Fruit fly (Drosophila melanogaster): Measurements from ENCODE around the gene Semp1.
"Not testable (repeated sequence)": the region's sequence is repeated elsewhere in the genome, so short reads cannot be mapped to it uniquely, and the experiment has no call there.

Semp1 gene

DNA sequence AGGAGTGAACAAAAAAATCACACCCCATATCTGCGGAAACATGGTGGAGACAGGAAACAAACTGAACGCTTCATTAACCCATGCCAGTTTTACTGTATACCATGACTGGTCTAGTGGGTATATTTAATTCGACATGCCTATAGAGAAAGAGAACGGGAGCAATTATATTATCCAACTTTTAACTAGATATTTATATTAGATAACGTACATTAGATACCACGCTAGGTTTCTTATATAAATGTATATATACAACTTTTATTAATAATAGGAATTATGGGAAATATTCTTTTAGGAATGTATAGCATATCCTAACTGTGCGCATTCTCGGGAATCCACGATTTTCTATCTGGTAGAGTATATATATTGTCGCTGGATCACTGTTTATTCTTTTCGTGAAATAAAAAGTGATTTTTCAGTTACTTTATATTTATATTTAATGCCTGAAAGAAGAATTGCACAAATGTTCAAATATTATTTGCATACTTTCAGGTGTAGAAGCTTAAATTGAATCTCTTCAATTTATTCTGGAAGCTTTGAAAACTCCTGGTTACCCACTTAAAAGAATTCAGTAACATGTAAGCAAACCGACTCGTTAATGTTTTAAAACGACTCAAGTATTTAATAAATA, at the start of gene Semp1:
Semp1 (minus strand) TSS at position 51 of the 628 bp plus-strand sequence.
- TF ChIP-seq CG10348 (GFP tag; IDR thresholded peaks at IDR 0.05) (no peak), CG13204 (GFP tag; optimal IDR thresholded peaks at IDR 0.05) (no peak), CG12605 (GFP tag; IDR thresholded peaks at IDR 0.05) (no peak), fd96Ca (GFP tag; IDR thresholded peaks at IDR 0.05) (no peak), CG15710 (tag; optimal IDR thresholded peaks at IDR 0.05) (no peak), CG4496 (GFP tag; IDR thresholded peaks at IDR 0.05) (no peak), Pif1A (GFP tag; optimal IDR thresholded peaks at IDR 0.05) (no peak)

DNA sequence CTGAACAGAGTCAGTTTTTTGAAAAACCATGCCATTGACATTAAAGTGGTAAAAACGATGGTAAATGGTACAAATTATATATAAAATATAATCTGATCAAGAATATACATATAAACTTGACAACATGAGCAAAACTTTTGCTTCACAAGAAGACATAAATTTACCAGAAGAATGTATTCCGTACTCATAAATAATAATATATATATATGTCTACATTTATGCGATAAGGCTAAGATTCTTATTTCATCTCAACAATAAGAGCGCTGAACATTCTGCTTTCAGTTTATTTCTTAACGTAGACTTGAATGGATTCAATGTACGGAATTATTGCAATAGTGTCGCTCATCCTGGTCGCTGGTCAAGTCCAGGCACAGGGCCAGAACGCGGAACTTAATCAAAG, 47.6 kb upstream of the Semp1 start, which contains the start of gene CG18477:
CG18477 (plus strand) TSS at position 301 of the 400 bp plus-strand sequence.
- not testable (repeated sequence) for TF ChIP-seq rn (GFP tag; IDR thresholded peaks at IDR 0.05); gl (tag; optimal IDR thresholded peaks at IDR 0.05); CG9948 (tag; optimal IDR thresholded peaks at IDR 0.05)

DNA sequence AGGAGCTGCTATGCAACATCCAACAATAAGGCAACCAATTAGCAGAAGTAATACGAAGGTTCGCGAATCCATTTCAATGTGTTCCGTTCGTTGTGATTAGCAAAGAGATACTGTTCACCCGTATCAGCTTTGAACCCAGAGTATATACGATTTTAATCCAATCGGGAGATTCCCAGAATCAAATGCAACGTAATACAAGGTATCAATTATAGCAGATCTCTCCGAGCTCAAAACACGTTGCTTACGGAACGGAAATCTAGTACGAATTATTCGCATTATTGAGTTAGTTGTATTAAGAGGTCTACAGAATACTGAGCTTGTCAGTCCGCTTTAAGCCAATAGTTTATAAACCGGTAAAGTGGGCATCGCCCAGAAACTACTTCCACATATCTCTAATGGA, 46.2 kb upstream of the Semp1 start, which contains the start of gene CG44141:
CG44141 (minus strand) TSS at position 101 of the 400 bp plus-strand sequence.
- not testable (repeated sequence) for TF ChIP-seq rn (GFP tag; IDR thresholded peaks at IDR 0.05); CG9948 (tag; optimal IDR thresholded peaks at IDR 0.05); CG34367 (tag; optimal IDR thresholded peaks at IDR 0.05)

DNA sequence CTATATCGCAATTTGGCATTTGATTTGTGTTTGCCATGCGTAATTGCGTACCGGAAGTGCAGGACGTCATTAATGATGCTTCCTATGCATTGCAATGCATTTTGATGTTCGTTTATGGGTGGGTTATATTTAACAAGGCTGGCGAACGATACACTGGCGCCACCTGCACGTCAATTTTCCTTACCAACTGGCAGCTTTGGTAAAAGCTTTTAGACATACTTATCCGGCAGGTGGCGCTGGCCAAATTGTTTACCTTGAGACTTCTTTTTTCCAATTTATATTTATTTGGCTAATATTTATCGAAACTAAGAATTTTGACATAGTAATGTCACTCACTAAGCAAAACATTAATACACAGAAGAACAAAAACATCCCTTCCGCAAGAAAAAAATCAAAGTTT, 30.7 kb upstream of the Semp1 start:
- TF ChIP-seq fd96Ca (GFP tag; IDR thresholded peaks at IDR 0.05), result no peak
- no peak for TF ChIP-seq CG8159 (tag; optimal IDR thresholded peaks at IDR 0.05)
- peak; percentile 75 for TF ChIP-seq D1 (tag; optimal IDR thresholded peaks at IDR 0.05)

- no peak for TF ChIP-seq CG8159 (tag; optimal IDR thresholded peaks at IDR 0.05)
- TF ChIP-seq CG15710 (tag; optimal IDR thresholded peaks at IDR 0.05), result no peak
- no peak for TF ChIP-seq CG34367 (tag; optimal IDR thresholded peaks at IDR 0.05)
- no peak for TF ChIP-seq CG17806 (tag; optimal IDR thresholded peaks at IDR 0.05)
- TF ChIP-seq CG8301 (tag; optimal IDR thresholded peaks at IDR 0.05), result no peak
- no peak for TF ChIP-seq D1 (tag; optimal IDR thresholded peaks at IDR 0.05)
- TF ChIP-seq fd96Ca (GFP tag; IDR thresholded peaks at IDR 0.05), result no peak
- no peak for TF ChIP-seq Pif1A (GFP tag; optimal IDR thresholded peaks at IDR 0.05)
- no peak for TF ChIP-seq CG9948 (tag; optimal IDR thresholded peaks at IDR 0.05)
- TF ChIP-seq Snoo (tag; optimal IDR thresholded peaks at IDR 0.05), result no peak
- no peak for TF ChIP-seq Pif1B (GFP tag; optimal IDR thresholded peaks at IDR 0.05)
Observed at dm6 chr2L:15641668-15642067, 28.5 kb upstream of the Semp1 start.

- TF ChIP-seq Ets98B (GFP tag; IDR thresholded peaks at IDR 0.05) (no peak), CG15710 (tag; optimal IDR thresholded peaks at IDR 0.05) (no peak), CG12605 (GFP tag; IDR thresholded peaks at IDR 0.05) (no peak), Pif1B (GFP tag; optimal IDR thresholded peaks at IDR 0.05) (no peak), CG34367 (tag; optimal IDR thresholded peaks at IDR 0.05) (no peak), CG9948 (tag; optimal IDR thresholded peaks at IDR 0.05) (no peak), EcR (GFP tag; optimal IDR thresholded peaks at IDR 0.05) (no peak), Snoo (tag; optimal IDR thresholded peaks at IDR 0.05) (no peak), D1 (tag; optimal IDR thresholded peaks at IDR 0.05) (no peak), gl (tag; optimal IDR thresholded peaks at IDR 0.05) (no peak), fd96Ca (GFP tag; IDR thresholded peaks at IDR 0.05) (no peak)
Observed at dm6 chr2L:15629596-15630168, 16.5 kb upstream of the Semp1 start, which contains the start of gene CG18480. CG18480 (plus strand) TSS chr2L:15630002.

- TF ChIP-seq rn (GFP tag; IDR thresholded peaks at IDR 0.05) (no peak), CG12605 (GFP tag; IDR thresholded peaks at IDR 0.05) (no peak), EcR (GFP tag; optimal IDR thresholded peaks at IDR 0.05) (no peak), CG14655 (GFP tag; optimal IDR thresholded peaks at IDR 0.05) (no peak), D1 (tag; optimal IDR thresholded peaks at IDR 0.05) (no peak), CG8159 (tag; optimal IDR thresholded peaks at IDR 0.05) (no peak), Pif1A (GFP tag; optimal IDR thresholded peaks at IDR 0.05) (no peak), CG13204 (GFP tag; optimal IDR thresholded peaks at IDR 0.05) (no peak), Pif1B (GFP tag; optimal IDR thresholded peaks at IDR 0.05) (no peak), CG32121 (GFP tag; IDR thresholded peaks at IDR 0.05) (no peak), Ets98B (GFP tag; IDR thresholded peaks at IDR 0.05) (no peak)
Observed at dm6 chr2L:15628378-15628777, 15.2 kb upstream of the Semp1 start, which contains the start of gene CG7631. CG7631 (plus strand) TSS chr2L:15628678.

All from whole organism, pupa.